Fruit fly (Drosophila melanogaster) whole organism, prepupa: ENCODE measurements around the gene Pif1B.

Experiments used
- CG11762 ChIP-seq: fragments of 200-800 bp; sonication (Bioruptor generic); optimal IDR thresholded peaks from 3 replicates; lab custom pipeline; 2016; ENCODE audit warnings: missing biosample characterization, missing genetic modification characterization; ENCODE audit not compliant: insufficient read depth
- CG16779 ChIP-seq: fragments of 200-800 bp; sonication (Bioruptor generic); optimal IDR thresholded peaks from 3 replicates; lab custom pipeline; 2017; ENCODE audit warnings: missing biosample characterization, mild to moderate bottlenecking, missing genetic modification characterization
- CG31627 ChIP-seq: fragments of 200-800 bp; sonication (Bioruptor generic); optimal IDR thresholded peaks from 3 replicates; lab custom pipeline; 2016; ENCODE audit warnings: missing biosample characterization, missing genetic modification characterization
- CG8319 ChIP-seq: fragments of 200-800 bp; sonication (Bioruptor generic); optimal IDR thresholded peaks from 3 replicates; lab custom pipeline; 2016; ENCODE audit warnings: missing biosample characterization, missing genetic modification characterization
- Ets21C ChIP-seq: fragments of 200-800 bp; sonication (Bioruptor generic); optimal IDR thresholded peaks from 3 replicates; lab custom pipeline; 2016; ENCODE audit warnings: missing biosample characterization, missing genetic modification characterization
- Ets96B ChIP-seq: fragments of 200-800 bp; optimal IDR thresholded peaks from 2 replicates; lab custom pipeline; 2019; ENCODE audit warnings: missing biosample characterization, mild to moderate bottlenecking, missing genetic modification characterization, moderate library complexity
- Hr39 ChIP-seq: fragments of 200-800 bp; sonication (Bioruptor generic); optimal IDR thresholded peaks from 2 replicates; lab custom pipeline; 2016; ENCODE audit warnings: missing biosample characterization, missing genetic modification characterization
- Sox15 ChIP-seq: fragments of 200-800 bp; sonication (Bioruptor generic); optimal IDR thresholded peaks from 3 replicates; lab custom pipeline; 2016; ENCODE audit warnings: missing biosample characterization, missing genetic modification characterization
- dac ChIP-seq: fragments of 200-800 bp; sonication (Bioruptor generic); optimal IDR thresholded peaks from 2 replicates; lab custom pipeline; 2017; ENCODE audit warnings: missing biosample characterization, mild to moderate bottlenecking, missing genetic modification characterization

- no peak for TF ChIP-seq Sox15 (GFP tag; lab: Kevin White, UChicago)
- TF ChIP-seq Ets96B (tag; lab: Kevin White, UChicago): no peak
- no peak for TF ChIP-seq Hr39
- no peak for TF ChIP-seq Ets21C (GFP tag; lab: Kevin White, UChicago)
- no peak for TF ChIP-seq CG16779 (tag; lab: Kevin White, UChicago)
- no peak for TF ChIP-seq CG31627
- no peak for TF ChIP-seq CG8319
- TF ChIP-seq CG11762 (GFP tag; lab: Kevin White, UChicago): no peak
- TF ChIP-seq dac (GFP tag; lab: Kevin White, UChicago): no peak
Measured at dm6 chr3R:8844955-8845354, 44.0 kb upstream of the Pif1B start.
